Worm (Caenorhabditis elegans): ENCODE measurements around the gene Y39G8B.7.

The Y39G8B.7 gene

ce11 chrII:14018192-14018591, 23.4 kb upstream of the Y39G8B.7 start (continued):
- TF ChIP-seq ceh-82 (tag; optimal IDR thresholded peaks at IDR 0.05) (peak; percentile 22 to 58 (median 33)), elt-3 (tag; optimal IDR thresholded peaks at IDR 0.05) (peak in 2 of 6 experiments; percentile 67 to 70), lsy-2 (tag; optimal IDR thresholded peaks at IDR 0.05) (peak; percentile 31 to 80), tbx-2 (tag; optimal IDR thresholded peaks at IDR 0.05) (peak; percentile 80), unc-130 (tag; optimal IDR thresholded peaks at IDR 0.05) (peak; percentile 23), ceh-88 (GFP tag; IDR thresholded peaks at IDR 0.05) (peak; percentile 61)

ce11 chrII:14016865-14017264, 22.0 kb upstream of the Y39G8B.7 start, which contains the start of gene cyp-37A1:
Gene cyp-37A1, minus strand, starts transcription at chrII:14016965.
- TF ChIP-seq lin-13 (GFP tag; optimal IDR thresholded peaks at IDR 0.05) (no peak), lin-14 (GFP tag; optimal IDR thresholded peaks at IDR 0.05) (no peak), egl-27 (tag; optimal IDR thresholded peaks at IDR 0.05) (no peak), efl-3 (GFP tag; optimal IDR thresholded peaks at IDR 0.05) (no peak), ces-1 (GFP tag; optimal IDR thresholded peaks at IDR 0.05) (no peak), lin-39 (tag; optimal IDR thresholded peaks at IDR 0.05) (no peak), nhr-47 (tag; optimal IDR thresholded peaks at IDR 0.05) (no peak), elt-3 (tag; optimal IDR thresholded peaks at IDR 0.05) (no peak), nhr-77 (tag; optimal IDR thresholded peaks at IDR 0.05) (no peak), zip-4 (GFP tag; optimal IDR thresholded peaks at IDR 0.05) (no peak), lin-15B (tag; optimal IDR thresholded peaks at IDR 0.05) (no peak), nhr-19 (GFP tag; conservative IDR thresholded peaks at IDR 0.05) (no peak), snu-23 (GFP tag; optimal IDR thresholded peaks at IDR 0.05) (no peak), tbx-2 (tag; optimal IDR thresholded peaks at IDR 0.05) (no peak), lin-35 (GFP tag; optimal IDR thresholded peaks at IDR 0.05) (no peak), lir-3 (tag; optimal IDR thresholded peaks at IDR 0.05; ENCODE audit: poor library complexity) (no peak), vab-15 (tag; optimal IDR thresholded peaks at IDR 0.05) (no peak), snpc-4 (tag; optimal IDR thresholded peaks at IDR 0.05) (no peak)

- no peak for TF ChIP-seq unc-86 (tag; optimal IDR thresholded peaks at IDR 0.05)
- TF ChIP-seq nhr-84 (tag; optimal IDR thresholded peaks at IDR 0.05): no peak
- no peak for TF ChIP-seq efl-1 (optimal IDR thresholded peaks at IDR 0.05)
- TF ChIP-seq efl-1 (GFP tag; optimal IDR thresholded peaks at IDR 0.05 in 1 of 2): no peak
- no peak for TF ChIP-seq F16B12.6 (tag; optimal IDR thresholded peaks at IDR 0.05)
- no peak for TF ChIP-seq lin-15B (tag; optimal IDR thresholded peaks at IDR 0.05)
- TF ChIP-seq ceh-63 (GFP tag; optimal IDR thresholded peaks at IDR 0.05): no peak
- TF ChIP-seq fkh-4 (tag; optimal IDR thresholded peaks at IDR 0.05; ENCODE audit: borderline replicate concordance): no peak
- TF ChIP-seq mef-2 (tag; optimal IDR thresholded peaks at IDR 0.05): no peak
- no peak for TF ChIP-seq sup-37 (GFP tag; optimal IDR thresholded peaks at IDR 0.05)
- TF ChIP-seq nhr-85 (tag): no peak
- no peak for TF ChIP-seq hpl-2 (GFP tag; optimal IDR thresholded peaks at IDR 0.05)
- no peak for TF ChIP-seq pax-3 (tag; optimal IDR thresholded peaks at IDR 0.05)
- TF ChIP-seq nhr-237 (tag; optimal IDR thresholded peaks at IDR 0.05): no peak
Measured at ce11 chrII:14014637-14015036, 19.8 kb upstream of the Y39G8B.7 start.

- TF ChIP-seq ceh-82 (tag; optimal IDR thresholded peaks at IDR 0.05) (no peak), lin-35 (GFP tag; optimal IDR thresholded peaks at IDR 0.05) (peak in 1 of 2 experiments; percentile 9), elt-2 (tag; optimal IDR thresholded peaks at IDR 0.05) (peak; percentile 33), efl-1 (optimal IDR thresholded peaks at IDR 0.05) (no peak), efl-1 (GFP tag; optimal IDR thresholded peaks at IDR 0.05 in 1 of 2) (peak in 1 of 2 experiments; percentile 62), aly-2 (tag; optimal IDR thresholded peaks at IDR 0.05) (no peak)
Measured at ce11 chrII:14010656-14011376, 16.0 kb upstream of the Y39G8B.7 start, which contains the start of gene F01D5.8. Gene F01D5.8, plus strand, starts transcription at chrII:14010706.

Measured in whole organism, L1 larva.